Fruit fly (Drosophila melanogaster) whole organism, adult: ENCODE data around the gene Ugalt.

Experiments
- CG11617 ChIP-seq: fragments of 200-800 bp; sonication (Bioruptor generic); optimal IDR thresholded peaks from 2 replicates; lab custom pipeline; 2017; ENCODE audit warnings: mild to moderate bottlenecking, missing biosample characterization, missing genetic modification reagents, missing genetic modification characterization
- CG33017 ChIP-seq: fragments of 200-800 bp; sonication (Bioruptor generic); optimal IDR thresholded peaks from 2 replicates; lab custom pipeline; 2018; ENCODE audit warnings: missing biosample characterization, mild to moderate bottlenecking, missing genetic modification characterization, moderate library complexity
- CG5204 ChIP-seq: fragments of 200-800 bp; sonication (Bioruptor generic); optimal IDR thresholded peaks from 2 replicates; lab custom pipeline; 2016; ENCODE audit warnings: missing biosample characterization, missing genetic modification characterization
- CG7045 ChIP-seq: fragments of 200-800 bp; sonication (Bioruptor generic); optimal IDR thresholded peaks from 2 replicates; lab custom pipeline; 2017; ENCODE audit warnings: missing biosample characterization, mild to moderate bottlenecking, missing genetic modification characterization
- Clk ChIP-seq: fragments of 200-800 bp; sonication (Bioruptor generic); optimal IDR thresholded peaks from 2 replicates; lab custom pipeline; 2017; ENCODE audit warnings: missing biosample characterization, missing genetic modification characterization
- Crg-1 ChIP-seq: fragments of 200-800 bp; sonication (Bioruptor generic); optimal IDR thresholded peaks from 2 replicates; lab custom pipeline; 2016; ENCODE audit warnings: missing biosample characterization, missing genetic modification characterization
- cnc ChIP-seq, 2 experiments: fragments of >200 bp; optimal IDR thresholded peaks; 2 replicates each; lab custom pipeline; 2017
- kay ChIP-seq: fragments of 200-800 bp; sonication (Bioruptor generic); peaks from one replicate; lab custom pipeline; 2016; ENCODE audit warnings: missing biosample characterization, missing genetic modification characterization, borderline replicate concordance
- ovo ChIP-seq: fragments of 200-800 bp; sonication (Bioruptor generic); optimal IDR thresholded peaks from 2 replicates; lab custom pipeline; 2016; ENCODE audit warnings: missing biosample characterization, missing genetic modification characterization
- pad ChIP-seq: fragments of 200-800 bp; sonication (Bioruptor generic); optimal IDR thresholded peaks from 3 replicates; lab custom pipeline; 2017; ENCODE audit warnings: missing biosample characterization, missing genetic modification characterization, mild to moderate bottlenecking, moderate library complexity, missing genetic modification reagents
- tj ChIP-seq: fragments of 200-800 bp; sonication (Bioruptor generic); optimal IDR thresholded peaks from 3 replicates; lab custom pipeline; 2017; ENCODE audit warnings: missing biosample characterization, mild to moderate bottlenecking, missing genetic modification characterization, moderate library complexity

- no peak for TF ChIP-seq tj (GFP tag; lab: Kevin White, UChicago)
- TF ChIP-seq kay (GFP tag; lab: Kevin White, UChicago): no peak
- no peak for TF ChIP-seq ovo (GFP tag; lab: Kevin White, UChicago)
- TF ChIP-seq CG33017 (tag; lab: Kevin White, UChicago): no peak
- TF ChIP-seq CG11617 (GFP tag; lab: Kevin White, UChicago): no peak
- no peak for TF ChIP-seq Clk
- TF ChIP-seq pad: no peak
- no peak for TF ChIP-seq CG5204
- TF ChIP-seq CG7045 (GFP tag; lab: Kevin White, UChicago): no peak
- TF ChIP-seq cnc (optimal IDR thresholded peaks at IDR 0.05; lab: Kevin White, UChicago): no peak
- no peak for TF ChIP-seq Crg-1 (GFP tag; lab: Kevin White, UChicago)
These were observed 19.7 kb downstream of the Ugalt start for dm6 chrX:2683926-2684325.
